Worm (Caenorhabditis elegans) whole organism, late embryonic: ENCODE measurements around the gene srd-25.

Source experiments
- F13H6.1 ChIP-seq: sonication (generic microtip); optimal IDR thresholded peaks from 2 replicates; lab custom pipeline; 2016; ENCODE audit warnings: missing genetic modification characterization, missing compliant biosample characterization
- K02D7.2 ChIP-seq: sonication (generic microtip); optimal IDR thresholded peaks from 2 replicates; lab custom pipeline; 2017; ENCODE audit warnings: mild to moderate bottlenecking, missing genetic modification characterization, missing compliant biosample characterization
- K09A11.1 ChIP-seq: sonication (generic microtip); optimal IDR thresholded peaks from 2 replicates; lab custom pipeline; 2017; ENCODE audit warnings: antibody characterized with exemption, mild to moderate bottlenecking, missing genetic modification characterization, missing compliant biosample characterization; ENCODE audit not compliant: insufficient read depth
- T23F11.4 ChIP-seq: fragments of 200-800 bp; sonication (Bioruptor generic); optimal IDR thresholded peaks from 2 replicates; lab custom pipeline; 2018; ENCODE audit warnings: mild to moderate bottlenecking, missing genetic modification characterization, missing compliant biosample characterization
- Y22D7AL.16 ChIP-seq: sonication (generic microtip); optimal IDR thresholded peaks from 2 replicates; lab custom pipeline; 2016; ENCODE audit warnings: missing genetic modification characterization, missing compliant biosample characterization
- ahr-1 ChIP-seq: sonication (generic microtip); optimal IDR thresholded peaks from 2 replicates; lab custom pipeline; 2016; ENCODE audit warnings: missing genetic modification characterization, missing compliant biosample characterization
- ama-1 ChIP-seq: fragments of 150-350 bp; optimal IDR thresholded peaks from 2 replicates; lab custom pipeline; 2014
- ceh-14 ChIP-seq: sonication (generic microtip); optimal IDR thresholded peaks from 2 replicates; lab custom pipeline; 2016; ENCODE audit warnings: missing genotype, missing genetic modification characterization, missing compliant biosample characterization
- ceh-18 ChIP-seq: sonication (generic microtip); optimal IDR thresholded peaks from 2 replicates; lab custom pipeline; 2016; ENCODE audit warnings: missing genetic modification characterization, missing compliant biosample characterization
- ceh-19 ChIP-seq: fragments of 200-800 bp; sonication (Bioruptor generic); optimal IDR thresholded peaks from 2 replicates; lab custom pipeline; 2018; ENCODE audit warnings: mild to moderate bottlenecking, missing genetic modification characterization, missing compliant biosample characterization
- ceh-22 ChIP-seq: sonication (generic microtip); optimal IDR thresholded peaks from 2 replicates; lab custom pipeline; 2017; ENCODE audit warnings: missing biosample characterization, missing genetic modification characterization
- ceh-24 ChIP-seq: sonication (generic microtip); optimal IDR thresholded peaks from 2 replicates; lab custom pipeline; 2016; ENCODE audit warnings: mild to moderate bottlenecking, missing genetic modification characterization, missing compliant biosample characterization
- ceh-30 ChIP-seq: fragments of 150-350 bp; optimal IDR thresholded peaks from 2 replicates; lab custom pipeline; 2014; ENCODE audit warnings: missing biosample characterization, missing genetic modification characterization
- ceh-31 ChIP-seq: sonication (generic microtip); optimal IDR thresholded peaks from 2 replicates; lab custom pipeline; 2016; ENCODE audit warnings: missing genetic modification characterization, missing compliant biosample characterization
- ceh-48 ChIP-seq: sonication (generic microtip); optimal IDR thresholded peaks from 2 replicates; lab custom pipeline; 2016; ENCODE audit warnings: missing genetic modification characterization, inconsistent platforms, missing compliant biosample characterization
- ceh-6 ChIP-seq: fragments of 200-800 bp; sonication (Bioruptor generic); optimal IDR thresholded peaks from 2 replicates; lab custom pipeline; 2018; ENCODE audit warnings: mild to moderate bottlenecking, missing genetic modification characterization, missing compliant biosample characterization
- che-1 ChIP-seq: sonication (generic microtip); optimal IDR thresholded peaks from 2 replicates; lab custom pipeline; 2016; ENCODE audit warnings: mild to moderate bottlenecking, missing genetic modification characterization, missing compliant biosample characterization
- dve-1 ChIP-seq: sonication (generic microtip); optimal IDR thresholded peaks from 2 replicates; lab custom pipeline; 2017; ENCODE audit warnings: antibody characterized with exemption, mild to moderate bottlenecking, missing genetic modification characterization, missing compliant biosample characterization
- elt-2 ChIP-seq: sonication (generic microtip); optimal IDR thresholded peaks from 2 replicates; lab custom pipeline; 2016; ENCODE audit warnings: missing genetic modification reagents, missing genetic modification characterization, missing compliant biosample characterization
- elt-4 ChIP-seq: sonication (generic microtip); optimal IDR thresholded peaks from 2 replicates; lab custom pipeline; 2016; ENCODE audit warnings: missing genetic modification characterization, missing compliant biosample characterization
- eyg-1 ChIP-seq: sonication (generic microtip); optimal IDR thresholded peaks from 2 replicates; lab custom pipeline; 2016; ENCODE audit warnings: missing genotype, missing genetic modification characterization, missing compliant biosample characterization
- hlh-13 ChIP-seq: fragments of 200-800 bp; sonication (Bioruptor generic); optimal IDR thresholded peaks from 2 replicates; lab custom pipeline; 2018; ENCODE audit warnings: mild to moderate bottlenecking, missing genetic modification characterization, missing compliant biosample characterization
- hlh-30 ChIP-seq: sonication (generic microtip); optimal IDR thresholded peaks from 2 replicates; lab custom pipeline; 2017; ENCODE audit warnings: antibody characterized with exemption, missing genetic modification characterization, missing compliant biosample characterization; ENCODE audit not compliant: insufficient read depth
- hlh-6 ChIP-seq: sonication (generic microtip); optimal IDR thresholded peaks from 2 replicates; lab custom pipeline; 2016; ENCODE audit warnings: missing genotype, missing genetic modification characterization, missing compliant biosample characterization
- hlh-8 ChIP-seq: sonication (generic microtip); optimal IDR thresholded peaks from 2 replicates; lab custom pipeline; 2016; ENCODE audit warnings: missing genotype, missing genetic modification characterization, missing compliant biosample characterization
- lin-11 ChIP-seq: fragments of 200-800 bp; sonication (Bioruptor generic); optimal IDR thresholded peaks from 2 replicates; lab custom pipeline; 2018; ENCODE audit warnings: mild to moderate bottlenecking, missing genetic modification characterization, missing compliant biosample characterization
- pat-9 ChIP-seq: fragments of 200-800 bp; sonication (Bioruptor generic); optimal IDR thresholded peaks from 2 replicates; lab custom pipeline; 2018; ENCODE audit warnings: mild to moderate bottlenecking, missing genetic modification characterization, moderate library complexity, missing compliant biosample characterization
- pqm-1 ChIP-seq: sonication (generic microtip); optimal IDR thresholded peaks from 2 replicates; lab custom pipeline; 2016; ENCODE audit warnings: missing genetic modification characterization, missing compliant biosample characterization
- pros-1 ChIP-seq: fragments of 150-350 bp; optimal IDR thresholded peaks from 2 replicates; lab custom pipeline; 2014; ENCODE audit warnings: missing biosample characterization, missing genetic modification reagents, missing genetic modification characterization
- ref-2 ChIP-seq: sonication (generic microtip); optimal IDR thresholded peaks from 2 replicates; lab custom pipeline; 2016; ENCODE audit warnings: missing genetic modification characterization, missing compliant biosample characterization
- sdc-2 ChIP-seq: sonication (generic microtip); optimal IDR thresholded peaks from 2 replicates; lab custom pipeline; 2016; ENCODE audit warnings: missing genotype, missing genetic modification characterization, missing compliant biosample characterization
- sox-2 ChIP-seq: fragments of 200-800 bp; sonication (Bioruptor generic); IDR thresholded peaks from 2 replicates; pipeline ENCODE4 v1.3.6; 2022; ENCODE audit warnings: missing genetic modification reagents, missing genetic modification characterization, missing compliant biosample characterization
- sox-4 ChIP-seq: sonication (generic microtip); optimal IDR thresholded peaks from 2 replicates; lab custom pipeline; 2017; ENCODE audit warnings: mild to moderate bottlenecking, missing genetic modification characterization, inconsistent platforms, missing compliant biosample characterization
- syd-9 ChIP-seq: sonication (generic microtip); optimal IDR thresholded peaks from 2 replicates; lab custom pipeline; 2016; ENCODE audit warnings: mild to moderate bottlenecking, missing genetic modification characterization, moderate library complexity, missing compliant biosample characterization
- tbx-2 ChIP-seq: sonication (generic microtip); optimal IDR thresholded peaks from 2 replicates; lab custom pipeline; 2016; ENCODE audit warnings: missing genetic modification characterization, missing compliant biosample characterization
- unc-3 ChIP-seq, 2 experiments: fragments of 200-800 bp in 1 of 2; sonication (Bioruptor generic) in 1 of 2; sonication (generic microtip) in 1 of 2; conservative IDR thresholded peaks in 1 of 2; optimal IDR thresholded peaks in 1 of 2; 2 replicates each; pipeline versions ENCODE4 v1.3.6 to Lab custom; 2016 to 2022; ENCODE audit warnings: missing compliant biosample characterization in 2 of 2, missing genetic modification characterization in 2 of 2, missing genetic modification reagents in 1 of 2
- zip-5 ChIP-seq: sonication (generic microtip); optimal IDR thresholded peaks from 2 replicates; lab custom pipeline; 2016; ENCODE audit warnings: missing genetic modification characterization, missing compliant biosample characterization

The srd-25 gene

DNA sequence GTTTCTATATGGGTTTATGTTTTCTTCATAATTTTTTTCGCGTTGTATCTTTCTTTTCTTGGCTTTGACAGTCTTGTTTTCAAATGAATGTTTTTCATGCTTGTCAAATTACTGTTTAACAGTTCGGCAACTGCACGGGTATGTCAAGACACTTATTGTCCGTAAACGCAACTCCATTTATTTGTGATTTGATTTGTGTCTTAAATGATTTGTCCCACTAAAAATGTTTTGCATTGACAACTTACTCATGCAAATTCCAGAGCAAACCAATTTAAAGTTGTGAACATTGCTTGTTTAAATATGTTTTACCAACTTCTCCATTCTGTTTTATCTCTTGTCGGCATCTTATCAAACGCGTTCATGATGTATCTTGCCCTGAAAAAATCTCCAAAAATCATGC is at the start of gene srd-25:
TSS of gene srd-25 (plus strand) at position 301 of the 400 bp plus-strand sequence.
- TF ChIP-seq elt-2 (tag; lab: Kevin White, UChicago) (no peak), F13H6.1 (tag; lab: Kevin White, UChicago) (no peak), ceh-19 (GFP tag; lab: Kevin White, UChicago) (no peak), unc-3 (GFP tag; conservative IDR thresholded peaks at IDR 0.05; lab: Robert Waterston, UW) (no peak), unc-3 (tag; optimal IDR thresholded peaks at IDR 0.05; lab: Kevin White, UChicago) (no peak), ceh-18 (no peak), hlh-13 (GFP tag; lab: Kevin White, UChicago) (no peak), zip-5 (no peak)

DNA sequence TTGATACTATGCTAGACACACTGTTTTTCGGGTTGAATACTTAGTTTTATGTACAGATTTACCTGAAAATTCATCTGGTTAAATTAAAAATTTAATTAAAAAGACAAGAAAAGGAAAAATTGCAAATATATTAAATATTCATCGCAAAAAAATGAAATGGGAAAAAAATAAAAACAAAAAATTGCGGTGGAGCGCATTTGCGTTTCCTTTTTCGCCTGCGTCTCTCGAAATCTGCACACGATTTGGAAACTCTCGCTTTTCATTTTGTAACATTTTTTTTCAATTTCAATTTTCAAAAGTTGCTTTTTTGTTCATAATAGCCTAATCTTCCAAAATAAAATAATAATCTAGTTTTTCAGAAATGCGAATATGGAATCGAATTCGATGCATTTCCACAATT is 44.2 kb upstream of the srd-25 start, which contains the start of the genes F19F10.11 and C50E3.5:
TSS of gene F19F10.11 (minus strand) at position 68 of the 400 bp plus-strand sequence.
TSS of gene C50E3.5 (plus strand) at position 360 of the 400 bp plus-strand sequence.
- no peak for TF ChIP-seq F13H6.1 (tag; lab: Kevin White, UChicago)
- peak; percentile 6 for TF ChIP-seq ceh-14 (tag; lab: Kevin White, UChicago)
- no peak for TF ChIP-seq hlh-8 (tag; lab: Kevin White, UChicago)
- TF ChIP-seq T23F11.4 = no peak
- no peak for TF ChIP-seq ref-2 (tag; lab: Kevin White, UChicago)

DNA sequence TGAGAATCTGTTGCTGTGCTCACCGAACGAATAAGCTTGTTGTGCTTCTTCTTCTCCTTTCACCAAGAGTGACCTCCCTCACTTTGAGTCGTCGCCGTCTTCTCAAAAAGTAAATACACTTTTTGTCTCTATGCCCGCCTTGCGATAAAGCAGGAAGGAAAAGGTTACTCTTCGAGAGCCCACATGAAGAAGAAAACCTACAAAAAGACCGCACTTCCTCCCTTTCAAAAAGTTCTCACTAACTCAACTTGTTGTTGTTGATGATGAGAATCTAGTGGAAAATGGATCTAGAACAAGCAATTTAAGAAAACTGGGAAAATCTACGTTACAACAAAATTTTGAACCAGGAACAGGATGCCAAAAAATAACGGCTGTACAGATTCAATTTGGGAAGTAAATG is 41.4 kb upstream of the srd-25 start, which contains the start of gene C50E3.6:
TSS of gene C50E3.6 (minus strand) at position 101 of the 400 bp plus-strand sequence.
- TF ChIP-seq ceh-24 (tag; lab: Kevin White, UChicago) (no peak), K09A11.1 (tag; lab: Kevin White, UChicago) (no peak), syd-9 (tag; lab: Kevin White, UChicago) (no peak), ahr-1 (tag; lab: Kevin White, UChicago) (no peak), pat-9 (tag; lab: Kevin White, UChicago) (no peak)

DNA sequence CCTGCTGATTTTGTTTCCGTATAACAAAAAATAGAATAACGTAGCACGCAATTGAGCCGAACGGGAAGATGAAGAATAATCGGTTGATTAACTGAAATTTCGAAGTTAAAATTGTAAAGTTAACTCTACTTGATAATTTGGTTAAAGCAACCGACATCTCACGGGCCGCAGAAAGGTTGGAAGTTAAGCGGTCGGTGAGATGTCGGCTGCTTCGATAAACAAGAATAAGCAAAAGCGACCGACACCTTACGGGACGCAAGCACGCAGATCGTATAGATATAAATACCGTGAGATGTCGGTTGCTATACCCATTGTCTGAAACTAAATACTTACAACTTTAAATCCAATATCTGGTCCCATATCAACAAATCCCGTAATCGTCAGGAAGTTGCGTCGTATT is 36.7 kb upstream of the srd-25 start:
- TF ChIP-seq che-1 (tag; lab: Kevin White, UChicago) = no peak
- TF ChIP-seq ceh-19 (GFP tag; lab: Kevin White, UChicago) = no peak
- TF ChIP-seq ama-1 (lab: Kevin White, UChicago) = no peak
- TF ChIP-seq elt-4 (tag; lab: Kevin White, UChicago) = no peak
- no peak for TF ChIP-seq ceh-6 (GFP tag; lab: Kevin White, UChicago)
- no peak for TF ChIP-seq hlh-13 (GFP tag; lab: Kevin White, UChicago)
- TF ChIP-seq ceh-22 (tag; lab: Kevin White, UChicago) = no peak
- TF ChIP-seq syd-9 (tag; lab: Kevin White, UChicago) = no peak
- TF ChIP-seq pqm-1 (tag; lab: Kevin White, UChicago) = no peak
- no peak for TF ChIP-seq Y22D7AL.16 (tag; lab: Kevin White, UChicago)
- TF ChIP-seq ref-2 (tag; lab: Kevin White, UChicago) = no peak
- TF ChIP-seq eyg-1 = no peak
- no peak for TF ChIP-seq ceh-48
- no peak for TF ChIP-seq elt-2 (tag; lab: Kevin White, UChicago)

DNA sequence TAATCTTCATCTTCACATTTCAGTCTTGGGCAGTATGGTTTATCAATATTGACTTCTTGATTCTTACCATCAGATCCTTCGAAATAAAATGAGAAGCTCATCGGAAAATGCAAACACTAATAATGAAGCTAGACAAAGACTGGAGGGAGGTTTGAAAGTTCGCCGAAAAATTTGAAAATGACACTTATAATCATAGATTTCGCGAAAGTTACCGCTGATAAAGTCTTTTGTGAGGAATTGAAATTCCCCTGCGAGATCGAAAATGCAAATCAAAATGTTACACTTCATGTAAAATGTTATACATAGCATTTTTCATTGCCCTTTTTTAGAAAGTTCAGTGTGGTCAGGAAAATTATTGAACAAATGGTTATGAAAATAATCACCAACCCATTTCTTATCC is 33.6 kb upstream of the srd-25 start, which contains the start of gene C50E3.7:
TSS of gene C50E3.7 (minus strand) at position 101 of the 400 bp plus-strand sequence.
- no peak for TF ChIP-seq pros-1
- TF ChIP-seq lin-11 = no peak
- no peak for TF ChIP-seq ceh-31
- no peak for TF ChIP-seq sox-2 (GFP tag; lab: Robert Waterston, UW)
- no peak for TF ChIP-seq K02D7.2
- TF ChIP-seq dve-1 (tag; lab: Kevin White, UChicago) = no peak
- no peak for TF ChIP-seq hlh-6 (tag; lab: Kevin White, UChicago)
- TF ChIP-seq ceh-30 (tag; lab: Kevin White, UChicago) = no peak
- TF ChIP-seq sdc-2 = no peak
- no peak for TF ChIP-seq tbx-2 (tag; lab: Kevin White, UChicago)
- no peak for TF ChIP-seq sox-4 (tag; lab: Kevin White, UChicago)
- no peak for TF ChIP-seq ceh-22 (tag; lab: Kevin White, UChicago)
- no peak for TF ChIP-seq hlh-30 (tag; lab: Kevin White, UChicago)
